Fruit fly (Drosophila melanogaster): ENCODE results near the gene Tengl3.

- TF ChIP-seq brk (GFP tag; optimal IDR thresholded peaks at IDR 0.05), result no peak
- TF ChIP-seq woc (GFP tag; optimal IDR thresholded peaks at IDR 0.05), result no peak
- peak; percentile 52 for TF ChIP-seq psq (GFP tag; optimal IDR thresholded peaks at IDR 0.05)
- TF ChIP-seq Abd-B (GFP tag; optimal IDR thresholded peaks at IDR 0.05), result no peak
- TF ChIP-seq OdsH (GFP tag; optimal IDR thresholded peaks at IDR 0.05), result no peak
- peak; percentile 7 for TF ChIP-seq Hr83 (GFP tag; optimal IDR thresholded peaks at IDR 0.05; ENCODE audit: poor library complexity, severe bottlenecking)
- no peak for TF ChIP-seq Myc (optimal IDR thresholded peaks at IDR 0.05)
- TF ChIP-seq pan (optimal IDR thresholded peaks at IDR 0.05), result no peak
- no peak for TF ChIP-seq Vsx2 (GFP tag; optimal IDR thresholded peaks at IDR 0.05; ENCODE audit: partially characterized antibody)
- no peak for TF ChIP-seq Dfd (GFP tag; optimal IDR thresholded peaks at IDR 0.05)
Measured at dm6 chr2L:2228179-2228849, 9.7 kb downstream of the Tengl3 start.

Data from whole organism, wandering third instar larva.